Worm (Caenorhabditis elegans) whole organism, young adult: Measurements from ENCODE around the gene D1086.19.
"Not testable (repeated sequence)": the region's sequence is repeated elsewhere in the genome, so short reads cannot be mapped to it uniquely, and the experiment has no call there.

Experiments
- B0019.2 ChIP-seq: fragments of 200-800 bp; sonication (Bioruptor generic); conservative IDR thresholded peaks from 2 replicates; pipeline ENCODE4 v1.3.6; 2022; ENCODE audit warnings: missing genetic modification reagents, missing genetic modification characterization, missing compliant biosample characterization
- B0261.1 ChIP-seq: sonication (generic microtip); optimal IDR thresholded peaks from 2 replicates; lab custom pipeline; 2016; ENCODE audit warnings: mild to moderate bottlenecking, missing genetic modification characterization, moderate library complexity, missing compliant biosample characterization
- D2030.7 ChIP-seq: fragments of 200-800 bp; sonication (Bioruptor generic); IDR thresholded peaks from 2 replicates; pipeline ENCODE4 v1.3.6; 2022; ENCODE audit warnings: missing genetic modification reagents, missing genetic modification characterization, missing compliant biosample characterization
- F10E7.11 ChIP-seq: sonication (generic microtip); optimal IDR thresholded peaks from 2 replicates; lab custom pipeline; 2017; ENCODE audit warnings: mild to moderate bottlenecking, missing genetic modification characterization, moderate library complexity, missing compliant biosample characterization
- F22D6.2 ChIP-seq: sonication (generic microtip); optimal IDR thresholded peaks from 2 replicates; lab custom pipeline; 2016; ENCODE audit warnings: mild to moderate bottlenecking, missing genetic modification characterization, missing compliant biosample characterization
- F39B2.1 ChIP-seq: fragments of 200-800 bp; sonication (Bioruptor generic); IDR thresholded peaks from 2 replicates; pipeline ENCODE4 v1.3.6; 2022; ENCODE audit warnings: missing genetic modification reagents, missing genetic modification characterization, missing compliant biosample characterization
- F52B5.7 ChIP-seq: sonication (generic microtip); optimal IDR thresholded peaks from 2 replicates; lab custom pipeline; 2016; ENCODE audit warnings: mild to moderate bottlenecking, missing genetic modification characterization, missing compliant biosample characterization
- F57A8.1 ChIP-seq: fragments of 200-800 bp; sonication (Bioruptor generic); optimal IDR thresholded peaks from 2 replicates; lab custom pipeline; 2018; ENCODE audit warnings: mild to moderate bottlenecking, missing genetic modification characterization, moderate library complexity, missing compliant biosample characterization
- F57C9.4 ChIP-seq: sonication (generic microtip); optimal IDR thresholded peaks from 2 replicates; lab custom pipeline; 2017; ENCODE audit warnings: mild to moderate bottlenecking, missing genetic modification characterization, missing compliant biosample characterization
- Y53G8AR.9 ChIP-seq: fragments of 200-800 bp; sonication (Bioruptor generic); conservative IDR thresholded peaks from 2 replicates; pipeline ENCODE4 v1.3.6; 2022; ENCODE audit warnings: missing genetic modification reagents, missing genetic modification characterization, missing compliant biosample characterization
- Y67H2A.10 ChIP-seq: fragments of 200-800 bp; sonication (Bioruptor generic); conservative IDR thresholded peaks from 2 replicates; pipeline ENCODE4 v1.3.6; 2022; ENCODE audit warnings: missing genetic modification reagents, missing genetic modification characterization, missing compliant biosample characterization
- ZK185.1 ChIP-seq: sonication (generic microtip); optimal IDR thresholded peaks from 2 replicates; lab custom pipeline; 2016; ENCODE audit warnings: mild to moderate bottlenecking, missing genetic modification characterization, missing compliant biosample characterization; ENCODE audit not compliant: poor library complexity, severe bottlenecking
- akir-1 ChIP-seq: fragments of 200-800 bp; sonication (Bioruptor generic); optimal IDR thresholded peaks from 2 replicates; lab custom pipeline; 2018; ENCODE audit warnings: mild to moderate bottlenecking, missing genetic modification characterization, moderate library complexity, missing compliant biosample characterization
- attf-3 ChIP-seq: fragments of 200-800 bp; sonication (Bioruptor generic); conservative IDR thresholded peaks from 2 replicates; pipeline ENCODE4 v1.3.6; 2022; ENCODE audit warnings: missing genetic modification reagents, missing genetic modification characterization, missing compliant biosample characterization
- attf-5 ChIP-seq: fragments of 200-800 bp; sonication (Bioruptor generic); optimal IDR thresholded peaks from 2 replicates; lab custom pipeline; 2018; ENCODE audit warnings: mild to moderate bottlenecking, missing genetic modification characterization, missing compliant biosample characterization
- attf-6 ChIP-seq: fragments of 200-800 bp; sonication (Bioruptor generic); IDR thresholded peaks from 2 replicates; pipeline ENCODE4 v1.3.6; 2022; ENCODE audit warnings: missing genetic modification reagents, missing genetic modification characterization, missing compliant biosample characterization
- bed-1 ChIP-seq: fragments of 200-800 bp; sonication (Bioruptor generic); IDR thresholded peaks from 2 replicates; pipeline ENCODE4 v1.3.6; 2022; ENCODE audit warnings: missing genetic modification reagents, missing genetic modification characterization, missing compliant biosample characterization
- bed-2 ChIP-seq: fragments of 200-800 bp; sonication (Bioruptor generic); IDR thresholded peaks from 2 replicates; pipeline ENCODE4 v1.3.6; 2022; ENCODE audit warnings: missing genetic modification reagents, missing genetic modification characterization, missing compliant biosample characterization
- ceh-40 ChIP-seq: fragments of 200-800 bp; sonication (Bioruptor generic); IDR thresholded peaks from 2 replicates; pipeline ENCODE4 v1.3.6; 2022; ENCODE audit warnings: missing genetic modification characterization, missing compliant biosample characterization
- chd-7 ChIP-seq: sonication (generic microtip); optimal IDR thresholded peaks from 2 replicates; lab custom pipeline; 2016; ENCODE audit warnings: mild to moderate bottlenecking, missing genetic modification characterization, moderate library complexity, missing compliant biosample characterization
- egl-44 ChIP-seq: fragments of 200-800 bp; sonication (Bioruptor generic); IDR thresholded peaks from 2 replicates; pipeline ENCODE4 v1.3.6; 2022; ENCODE audit warnings: missing genetic modification reagents, missing genetic modification characterization, missing compliant biosample characterization
- egrh-3 ChIP-seq: fragments of 200-800 bp; sonication (Bioruptor generic); IDR thresholded peaks from 2 replicates; pipeline ENCODE4 v1.3.6; 2022; ENCODE audit warnings: missing genetic modification reagents, missing genetic modification characterization, missing compliant biosample characterization
- ekl-4 ChIP-seq: fragments of 200-800 bp; sonication (Bioruptor generic); IDR thresholded peaks from 2 replicates; pipeline ENCODE4 v1.3.6; 2022; ENCODE audit warnings: missing genetic modification reagents, missing genetic modification characterization, missing compliant biosample characterization
- ets-4 ChIP-seq: fragments of 200-800 bp; sonication (Bioruptor generic); optimal IDR thresholded peaks from 2 replicates; lab custom pipeline; 2018; ENCODE audit warnings: mild to moderate bottlenecking, missing genetic modification characterization, missing compliant biosample characterization
- gei-17 ChIP-seq: fragments of 200-800 bp; sonication (Bioruptor generic); optimal IDR thresholded peaks from 2 replicates; lab custom pipeline; 2018; ENCODE audit warnings: mild to moderate bottlenecking, missing genetic modification characterization, missing compliant biosample characterization
- hmg-1.2 ChIP-seq: fragments of 200-800 bp; sonication (Bioruptor generic); IDR thresholded peaks from 2 replicates; pipeline ENCODE4 v1.3.6; 2022; ENCODE audit warnings: missing genetic modification reagents, missing genetic modification characterization, missing compliant biosample characterization
- hmg-20 ChIP-seq: fragments of 200-800 bp; sonication (Bioruptor generic); IDR thresholded peaks from 2 replicates; pipeline ENCODE4 v1.3.6; 2022; ENCODE audit warnings: missing genetic modification reagents, missing genetic modification characterization, missing compliant biosample characterization
- let-607 ChIP-seq, 2 experiments: fragments of 200-800 bp in 1 of 2; sonication (Bioruptor generic) in 1 of 2; sonication (generic microtip) in 1 of 2; optimal IDR thresholded peaks; 2 replicates each; lab custom pipeline; 2016 to 2018; ENCODE audit warnings: mild to moderate bottlenecking in 2 of 2, missing compliant biosample characterization in 2 of 2, missing genetic modification characterization in 2 of 2, moderate library complexity in 2 of 2, missing genotype in 1 of 2
- lin-26 ChIP-seq: fragments of 200-800 bp; sonication (Bioruptor generic); IDR thresholded peaks from 2 replicates; pipeline ENCODE4 v1.3.6; 2022; ENCODE audit warnings: missing genetic modification reagents, missing genetic modification characterization, missing compliant biosample characterization
- lin-35 ChIP-seq, 3 experiments: fragments of 150-350 bp in 2 of 3; sonication (generic microtip) in 1 of 3; optimal IDR thresholded peaks; 2 replicates each; lab custom pipeline; 2014 to 2018; ENCODE audit warnings: missing biosample characterization in 3 of 3, missing genetic modification characterization in 3 of 3, missing genetic modification reagents in 3 of 3
- lin-40 ChIP-seq: sonication (generic microtip); optimal IDR thresholded peaks from 2 replicates; lab custom pipeline; 2016; ENCODE audit warnings: missing genetic modification characterization, mild to moderate bottlenecking, missing compliant biosample characterization, missing genotype, missing genetic modification reagents
- lin-54 ChIP-seq: fragments of 200-800 bp; sonication (Bioruptor generic); optimal IDR thresholded peaks from 2 replicates; lab custom pipeline; 2018; ENCODE audit warnings: mild to moderate bottlenecking, missing genetic modification characterization, missing compliant biosample characterization
- lir-1 ChIP-seq: fragments of 200-800 bp; sonication (Bioruptor generic); conservative IDR thresholded peaks from 2 replicates; pipeline ENCODE4 v1.3.6; 2022; ENCODE audit warnings: missing genetic modification reagents, missing genetic modification characterization, missing compliant biosample characterization
- madf-10 ChIP-seq: sonication (generic microtip); optimal IDR thresholded peaks from 2 replicates; lab custom pipeline; 2016; ENCODE audit warnings: mild to moderate bottlenecking, missing genetic modification characterization, missing compliant biosample characterization
- mcd-1 ChIP-seq: fragments of 200-800 bp; sonication (Bioruptor generic); IDR thresholded peaks from 2 replicates; pipeline ENCODE4 v1.3.6; 2022; ENCODE audit warnings: missing genetic modification reagents, missing genetic modification characterization, missing compliant biosample characterization
- nfyb-1 ChIP-seq: fragments of 200-800 bp; sonication (Bioruptor generic); IDR thresholded peaks from 2 replicates; pipeline ENCODE4 v1.3.6; 2022; ENCODE audit warnings: missing genetic modification reagents, missing genetic modification characterization, missing compliant biosample characterization
- nhr-27 ChIP-seq: fragments of 200-800 bp; sonication (Bioruptor generic); optimal IDR thresholded peaks from 2 replicates; lab custom pipeline; 2018; ENCODE audit warnings: mild to moderate bottlenecking, missing genetic modification characterization, moderate library complexity, missing compliant biosample characterization
- rec-8 ChIP-seq, 2 experiments: sonication (generic microtip); optimal IDR thresholded peaks; 2 replicates each; lab custom pipeline; 2016; ENCODE audit warnings: mild to moderate bottlenecking in 2 of 2, missing genetic modification characterization in 2 of 2, missing genetic modification reagents in 2 of 2, missing genotype in 2 of 2, missing biosample characterization in 1 of 2, missing compliant biosample characterization in 1 of 2, moderate library complexity in 1 of 2
- repo-1 ChIP-seq: sonication (generic microtip); optimal IDR thresholded peaks from 2 replicates; lab custom pipeline; 2017; ENCODE audit warnings: mild to moderate bottlenecking, missing genetic modification characterization, missing compliant biosample characterization
- sea-2 ChIP-seq: fragments of 200-800 bp; sonication (Bioruptor generic); IDR thresholded peaks from 2 replicates; pipeline ENCODE4 v1.3.6; 2022; ENCODE audit warnings: missing genetic modification characterization, missing compliant biosample characterization
- snpc-1.3 ChIP-seq: sonication (generic microtip); optimal IDR thresholded peaks from 2 replicates; lab custom pipeline; 2017; ENCODE audit warnings: missing genetic modification characterization, mild to moderate bottlenecking, missing compliant biosample characterization, antibody characterized with exemption, moderate library complexity, missing genotype, missing genetic modification reagents; ENCODE audit not compliant: insufficient read depth
- snpc-4 ChIP-seq, 5 experiments: fragments of 150-350 bp in 1 of 5; sonication (generic microtip) in 4 of 5; optimal IDR thresholded peaks; 2 replicates each; lab custom pipeline; 2014 to 2018; ENCODE audit warnings: missing genetic modification characterization in 5 of 5, missing biosample characterization in 3 of 5, antibody characterized with exemption in 2 of 5, mild to moderate bottlenecking in 2 of 5, missing compliant biosample characterization in 2 of 5, missing genotype in 2 of 5, moderate library complexity in 2 of 5, missing genetic modification reagents in 1 of 5
- zim-3 ChIP-seq: sonication (generic microtip); optimal IDR thresholded peaks from 2 replicates; lab custom pipeline; 2017; ENCODE audit warnings: mild to moderate bottlenecking, missing genetic modification characterization, moderate library complexity, missing compliant biosample characterization
- ztf-22 ChIP-seq: fragments of 200-800 bp; sonication (Bioruptor generic); optimal IDR thresholded peaks from 2 replicates; lab custom pipeline; 2018; ENCODE audit warnings: mild to moderate bottlenecking, missing genetic modification characterization, moderate library complexity, missing compliant biosample characterization
- ztf-28 ChIP-seq: fragments of 200-800 bp; sonication (Bioruptor generic); IDR thresholded peaks from 2 replicates; pipeline ENCODE4 v1.3.6; 2022; ENCODE audit warnings: missing genetic modification reagents, missing genetic modification characterization, missing compliant biosample characterization
- ztf-3 ChIP-seq: fragments of 200-800 bp; sonication (Bioruptor generic); optimal IDR thresholded peaks from 2 replicates; lab custom pipeline; 2018; ENCODE audit warnings: mild to moderate bottlenecking, missing genetic modification characterization, missing compliant biosample characterization

D1086.19 gene

DNA sequence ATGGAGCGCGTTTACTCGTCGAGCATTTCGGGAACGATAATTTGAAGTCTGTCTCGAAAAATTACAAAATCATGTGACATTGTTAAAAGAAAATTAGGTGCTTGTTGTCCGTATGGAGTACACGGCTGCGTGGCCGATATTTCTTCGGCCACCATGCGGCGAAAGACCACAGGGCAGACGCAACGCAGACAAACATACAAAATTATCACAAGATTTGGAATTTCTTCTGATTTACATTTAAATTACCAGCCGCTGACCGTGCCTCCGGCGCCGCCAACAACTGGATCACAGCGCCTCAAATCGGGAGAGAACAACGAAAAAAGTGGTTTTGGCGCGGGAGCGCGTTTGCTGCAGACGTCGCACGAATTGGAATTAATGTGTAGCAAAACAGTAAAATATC lies 33.1 kb upstream of the D1086.19 start (continued):
- TF ChIP-seq ztf-28 (GFP tag; lab: Robert Waterston, UW) (peak; percentile 91), zim-3 (tag; lab: Kevin White, UChicago) (peak; percentile 89), madf-10 (tag; lab: Kevin White, UChicago) (peak; percentile 88), F57C9.4 (peak; percentile 87), ZK185.1 (tag; lab: Kevin White, UChicago) (peak; percentile 97), repo-1 (tag; lab: Kevin White, UChicago) (peak; percentile 78), snpc-1.3 (peak; percentile 19), F39B2.1 (0 out of 2 replicates have a peak, but pooled peaks have one; percentile 42), F22D6.2 (tag; lab: Kevin White, UChicago) (peak; percentile 86), nhr-27 (peak; percentile 75), ztf-3 (GFP tag; lab: Kevin White, UChicago) (peak; percentile 73), F57A8.1 (GFP tag; lab: Kevin White, UChicago) (peak; percentile 34), hmg-20 (GFP tag; lab: Robert Waterston, UW) (peak; percentile 91), nfyb-1 (GFP tag; lab: Robert Waterston, UW) (peak; percentile 97), D2030.7 (GFP tag; lab: Robert Waterston, UW) (peak; percentile 60), ztf-22 (peak; percentile 78), ets-4 (GFP tag; lab: Kevin White, UChicago) (peak; percentile 41), akir-1 (GFP tag; lab: Kevin White, UChicago) (peak; percentile 94), gei-17 (GFP tag; lab: Kevin White, UChicago) (peak; percentile 72), lin-40 (tag; lab: Kevin White, UChicago) (peak; percentile 96), sea-2 (GFP tag; lab: Robert Waterston, UW) (peak; percentile 93), snpc-4 (tag; optimal IDR thresholded peaks at IDR 0.05; lab: Kevin White, UChicago) (peak in 3 of 4 experiments; percentile 48 to 82 (median 77)), ceh-40 (GFP tag; lab: Robert Waterston, UW) (0 out of 2 replicates have a peak, but pooled peaks have one; percentile 25), let-607 (tag; optimal IDR thresholded peaks at IDR 0.05; lab: Kevin White, UChicago) (peak; percentile 55 to 92), bed-1 (GFP tag; lab: Robert Waterston, UW) (peak; percentile 97), attf-3 (GFP tag; lab: Robert Waterston, UW) (peak; percentile 82), lin-26 (GFP tag; lab: Robert Waterston, UW) (peak; percentile 83), chd-7 (peak; percentile 87), attf-5 (GFP tag; lab: Kevin White, UChicago) (peak; percentile 95), Y67H2A.10 (GFP tag; lab: Robert Waterston, UW) (peak; percentile 90), mcd-1 (GFP tag; lab: Robert Waterston, UW) (peak; percentile 99), lir-1 (GFP tag; lab: Robert Waterston, UW) (peak; percentile 97), bed-2 (GFP tag; lab: Robert Waterston, UW) (peak; percentile 98), B0261.1 (peak; percentile 17), F52B5.7 (tag; lab: Kevin White, UChicago) (peak; percentile 73), egl-44 (GFP tag; lab: Robert Waterston, UW) (peak; percentile 94), lin-54 (GFP tag; lab: Kevin White, UChicago) (peak; percentile 92), Y53G8AR.9 (peak; percentile 97), hmg-1.2 (GFP tag; lab: Robert Waterston, UW) (peak; percentile 96), egrh-3 (GFP tag; lab: Robert Waterston, UW) (peak; percentile 79; the same call in 1 of the 2 replicates), attf-6 (GFP tag; lab: Robert Waterston, UW) (peak; percentile 58), rec-8 (tag; optimal IDR thresholded peaks at IDR 0.05; lab: Kevin White, UChicago) (peak; percentile 57 to 79), ekl-4 (peak; percentile 98), F10E7.11 (peak; percentile 47), lin-35 (GFP tag; optimal IDR thresholded peaks at IDR 0.05; lab: Kevin White, UChicago) (peak in 2 of 3 experiments; percentile 29 to 84), B0019.2 (GFP tag; lab: Robert Waterston, UW) (0 out of 2 replicates have a peak, but pooled peaks have one; percentile 15)
- TF ChIP-seq snpc-4 (GFP tag; optimal IDR thresholded peaks at IDR 0.05; lab: Kevin White, UChicago) = not testable (repeated sequence)
